Worm (Caenorhabditis elegans): Measurements from ENCODE around the gene clic-1.

clic-1 gene

DNA sequence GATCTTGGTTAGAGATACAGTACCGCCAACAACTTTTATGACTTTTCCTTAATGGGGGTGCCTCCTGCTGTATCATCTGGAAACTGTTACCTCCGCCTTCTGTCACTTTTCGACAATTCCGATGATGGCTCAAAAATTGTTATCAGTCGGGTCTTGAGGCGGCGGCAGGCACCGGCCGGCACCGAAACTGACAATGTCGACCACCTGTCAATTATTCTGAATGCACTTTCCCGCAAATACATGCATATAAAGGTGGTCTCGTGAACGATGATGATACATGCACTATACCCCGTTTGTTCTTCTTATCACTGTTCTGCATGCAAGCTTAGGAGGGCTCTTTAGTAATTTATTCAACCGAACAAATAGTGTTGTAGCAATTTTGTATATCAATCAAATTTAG lies 9.4 kb upstream of the clic-1 start (continued):
- no peak for TF ChIP-seq ztf-28 (GFP tag; IDR thresholded peaks at IDR 0.05)
- no peak for TF ChIP-seq ceh-58 (GFP tag; IDR thresholded peaks at IDR 0.05)
- no peak for TF ChIP-seq snpc-1.3 (tag; optimal IDR thresholded peaks at IDR 0.05; ENCODE audit: insufficient read depth)
- no peak for TF ChIP-seq ekl-4 (GFP tag; IDR thresholded peaks at IDR 0.05)
- no peak for TF ChIP-seq Y67H2A.10 (GFP tag; conservative IDR thresholded peaks at IDR 0.05)
- peak; percentile 98 for TF ChIP-seq ets-4 (GFP tag; optimal IDR thresholded peaks at IDR 0.05)
- TF ChIP-seq let-526 (GFP tag; IDR thresholded peaks at IDR 0.05), result no peak
- no peak for TF ChIP-seq egrh-3 (GFP tag; IDR thresholded peaks at IDR 0.05)
- TF ChIP-seq K11D2.4 (GFP tag; IDR thresholded peaks at IDR 0.05), result no peak
- peak; percentile 59 for TF ChIP-seq tbp1 (GFP tag; optimal IDR thresholded peaks at IDR 0.05)
- TF ChIP-seq hsf-1 (GFP tag; IDR thresholded peaks at IDR 0.05), result no peak
- no peak for TF ChIP-seq lin-35 (GFP tag; optimal IDR thresholded peaks at IDR 0.05)
- TF ChIP-seq ccch-3 (GFP tag; optimal IDR thresholded peaks at IDR 0.05), result no peak
- TF ChIP-seq B0261.1 (tag; optimal IDR thresholded peaks at IDR 0.05), result no peak
- TF ChIP-seq ztf-3 (GFP tag; optimal IDR thresholded peaks at IDR 0.05), result no peak
- TF ChIP-seq gei-17 (GFP tag; optimal IDR thresholded peaks at IDR 0.05), result no peak
- TF ChIP-seq T26A5.8 (tag; optimal IDR thresholded peaks at IDR 0.05), result no peak
- TF ChIP-seq snpc-3.4 (tag; optimal IDR thresholded peaks at IDR 0.05), result no peak
- TF ChIP-seq F55B11.4 (tag; optimal IDR thresholded peaks at IDR 0.05; ENCODE audit: borderline replicate concordance, insufficient read depth), result no peak
- TF ChIP-seq ceh-40 (GFP tag; IDR thresholded peaks at IDR 0.05), result no peak
- no peak for TF ChIP-seq dpl-1 (GFP tag; optimal IDR thresholded peaks at IDR 0.05)
- 0 out of 2 replicates have a peak, but pooled peaks have one; percentile 28 for TF ChIP-seq mcd-1 (GFP tag; IDR thresholded peaks at IDR 0.05)
- TF ChIP-seq Y79H2A.3 (GFP tag; conservative IDR thresholded peaks at IDR 0.05), result no peak
- TF ChIP-seq sdz-38 (tag; optimal IDR thresholded peaks at IDR 0.05), result no peak
- no peak for TF ChIP-seq bed-2 (GFP tag; IDR thresholded peaks at IDR 0.05)
- no peak for TF ChIP-seq hmg-20 (GFP tag; IDR thresholded peaks at IDR 0.05)
- no peak for TF ChIP-seq zim-3 (tag; optimal IDR thresholded peaks at IDR 0.05)
- no peak for TF ChIP-seq nhr-120 (GFP tag; IDR thresholded peaks at IDR 0.05)
- no peak for TF ChIP-seq xnd-1 (tag; optimal IDR thresholded peaks at IDR 0.05)

DNA sequence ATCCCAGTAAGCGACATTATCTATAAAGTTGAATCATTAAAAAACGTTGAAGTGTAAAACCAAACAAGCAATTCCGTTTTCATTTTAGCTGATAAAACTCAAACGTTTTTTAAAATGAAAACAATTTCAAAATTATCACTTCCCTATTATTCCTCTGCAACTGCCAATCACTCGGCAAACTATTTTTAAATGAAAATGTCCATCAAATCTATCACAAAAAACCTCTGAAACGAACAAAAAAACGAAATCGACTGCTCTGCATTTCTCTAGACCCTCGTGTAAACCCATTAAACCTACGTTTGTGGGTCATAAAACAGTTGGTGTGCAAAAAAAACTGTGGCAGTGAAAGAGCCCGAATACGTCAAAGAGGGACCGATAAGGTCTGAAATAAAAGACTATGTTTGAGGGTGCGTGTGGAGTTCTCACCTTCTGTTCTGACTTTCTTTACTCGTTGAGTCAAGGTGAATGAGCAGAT lies 7.8 kb upstream of the clic-1 start, which contains the start of gene fbxl-5:
Gene fbxl-5 (plus strand): TSS at position 425 of the 475 bp plus-strand sequence.
- TF ChIP-seq B0261.1 (tag; optimal IDR thresholded peaks at IDR 0.05), result no peak
- no peak for TF ChIP-seq cebp-2 (GFP tag; IDR thresholded peaks at IDR 0.05)
- TF ChIP-seq ztf-22 (GFP tag; optimal IDR thresholded peaks at IDR 0.05), result peak; percentile 27
- TF ChIP-seq nhr-80 (tag; optimal IDR thresholded peaks at IDR 0.05), result peak; percentile 78
- TF ChIP-seq let-607 (tag; optimal IDR thresholded peaks at IDR 0.05), result peak; percentile 33 to 60
- no peak for TF ChIP-seq cebp-1 (GFP tag; IDR thresholded peaks at IDR 0.05)
- TF ChIP-seq cebp-1 (tag; optimal IDR thresholded peaks at IDR 0.05), result peak; percentile 36

DNA sequence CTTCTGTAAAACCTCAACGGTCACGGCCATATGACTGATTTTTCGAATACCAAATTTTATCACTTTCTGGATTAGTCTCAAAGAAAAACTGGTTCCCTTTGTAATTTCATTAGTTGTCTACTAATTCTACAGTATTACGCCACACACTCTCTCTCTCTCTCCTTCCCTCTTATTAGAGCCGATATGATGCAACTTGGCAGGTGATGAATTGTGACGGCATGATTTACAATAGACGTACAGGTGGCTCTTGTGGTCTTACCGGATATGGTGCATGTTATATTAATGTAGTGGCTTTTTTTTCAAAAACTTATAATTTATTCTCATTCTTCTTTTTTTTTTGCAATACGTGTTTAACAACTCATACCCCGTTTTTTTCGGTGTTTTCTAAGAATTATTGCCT lies 7.2 kb upstream of the clic-1 start:
- TF ChIP-seq F39B2.1 (GFP tag; IDR thresholded peaks at IDR 0.05) (no peak), ceh-100 (GFP tag; IDR thresholded peaks at IDR 0.05) (no peak), rec-8 (tag; optimal IDR thresholded peaks at IDR 0.05) (no peak), pbrm-1 (GFP tag; IDR thresholded peaks at IDR 0.05) (no peak), F52B5.7 (tag; optimal IDR thresholded peaks at IDR 0.05) (no peak), lsl-1 (GFP tag; optimal IDR thresholded peaks at IDR 0.05) (no peak), attf-5 (GFP tag; optimal IDR thresholded peaks at IDR 0.05) (no peak), F23B12.7 (tag; optimal IDR thresholded peaks at IDR 0.05; ENCODE audit: insufficient read depth) (no peak), aptf-2 (GFP tag; conservative IDR thresholded peaks at IDR 0.05) (no peak), lsy-27 (tag; optimal IDR thresholded peaks at IDR 0.05; ENCODE audit: borderline replicate concordance, insufficient read depth) (no peak)
